Fruit fly (Drosophila melanogaster) Kc167 (cell line): Measurements from ENCODE around the gene Cpr64Ac.

Experiments
- Myc ChIP-seq: fragments of >200 bp; optimal IDR thresholded peaks from 2 replicates; lab custom pipeline; 2017; ENCODE audit warnings: missing external identifiers
- Sin3A ChIP-seq: fragments of >200 bp; optimal IDR thresholded peaks from 2 replicates; lab custom pipeline; 2018; ENCODE audit warnings: missing external identifiers
- h ChIP-seq: fragments of >200 bp; optimal IDR thresholded peaks from 3 replicates; lab custom pipeline; 2018; ENCODE audit warnings: missing external identifiers
- insv ChIP-seq: fragments of >200 bp; optimal IDR thresholded peaks from 3 replicates; lab custom pipeline; 2018; ENCODE audit warnings: missing external identifiers
- psq ChIP-seq: fragments of >200 bp; optimal IDR thresholded peaks from 2 replicates; lab custom pipeline; 2017; ENCODE audit warnings: missing external identifiers
- ttk ChIP-seq: sonication (Bioruptor generic); optimal IDR thresholded peaks from 2 replicates; lab custom pipeline; 2017; ENCODE audit warnings: missing external identifiers

dm6 chr3L:4215079-4215478 is 2.4 kb upstream of the Cpr64Ac start, which contains the start of gene Cpr64Ad:
- no peak for TF ChIP-seq psq
- TF ChIP-seq h (lab: Kevin White, UChicago), result no peak
- TF ChIP-seq ttk (lab: Kevin White, UChicago), result no peak
- TF ChIP-seq insv, result no peak
- no peak for TF ChIP-seq Sin3A
- TF ChIP-seq Myc (lab: Kevin White, UChicago), result no peak
